Worm (Caenorhabditis elegans) whole organism, L4 larva: ENCODE results near the gene cyn-9.

Source experiments
- D1046.2 ChIP-seq: fragments of 200-800 bp; sonication (Bioruptor generic); IDR thresholded peaks from 2 replicates; pipeline ENCODE4 v1.3.6; 2022; ENCODE audit warnings: missing genetic modification characterization, missing compliant biosample characterization
- F26F4.8 ChIP-seq: fragments of 200-800 bp; sonication (Bioruptor generic); conservative IDR thresholded peaks from 2 replicates; pipeline ENCODE4 v1.3.6; 2022; ENCODE audit warnings: missing genetic modification characterization, missing compliant biosample characterization
- F37D6.2 ChIP-seq: sonication (generic microtip); optimal IDR thresholded peaks from 2 replicates; lab custom pipeline; 2016; ENCODE audit warnings: mild to moderate bottlenecking, missing genetic modification characterization, missing compliant biosample characterization
- T26A8.4 ChIP-seq: fragments of 200-800 bp; sonication (Bioruptor generic); IDR thresholded peaks from 2 replicates; pipeline ENCODE4 v1.3.6; 2022; ENCODE audit warnings: missing genetic modification characterization, missing compliant biosample characterization
- Y105C5A.15 ChIP-seq: fragments of 200-800 bp; sonication (Bioruptor generic); IDR thresholded peaks from 2 replicates; pipeline ENCODE4 v1.3.6; 2022; ENCODE audit warnings: missing genetic modification characterization, missing compliant biosample characterization
- Y48G9A.11 ChIP-seq: fragments of 200-800 bp; sonication (Bioruptor generic); IDR thresholded peaks from 2 replicates; pipeline ENCODE4 v1.3.6; 2022; ENCODE audit warnings: missing genetic modification reagents, missing genetic modification characterization, missing compliant biosample characterization
- Y5F2A.4 ChIP-seq: fragments of 200-800 bp; sonication (Bioruptor generic); optimal IDR thresholded peaks from 2 replicates; lab custom pipeline; 2018; ENCODE audit warnings: mild to moderate bottlenecking, missing genetic modification characterization, missing compliant biosample characterization
- aha-1 ChIP-seq: fragments of 150-350 bp; peaks from one replicate; lab custom pipeline; 2014; ENCODE audit warnings: missing biosample characterization, missing genetic modification characterization
- ama-1 ChIP-seq: fragments of 150-350 bp; optimal IDR thresholded peaks from 2 replicates; lab custom pipeline; 2014; ENCODE audit warnings: inconsistent platforms, mixed read lengths
- ceh-28 ChIP-seq: fragments of 150-350 bp; optimal IDR thresholded peaks from 2 replicates; lab custom pipeline; 2014; ENCODE audit warnings: missing biosample characterization, missing genetic modification reagents, missing genetic modification characterization
- cey-2 ChIP-seq: sonication (generic microtip); optimal IDR thresholded peaks from 3 replicates; lab custom pipeline; 2017; ENCODE audit warnings: missing genetic modification characterization, mild to moderate bottlenecking, missing compliant biosample characterization, antibody characterized with exemption, borderline replicate concordance; ENCODE audit not compliant: insufficient read depth
- ctbp-1 ChIP-seq: fragments of 200-800 bp; sonication (Bioruptor generic); IDR thresholded peaks from 2 replicates; pipeline ENCODE4 v1.3.6; 2022; ENCODE audit warnings: missing genetic modification reagents, missing genetic modification characterization, missing compliant biosample characterization
- dmd-8 ChIP-seq: fragments of 200-800 bp; sonication (Bioruptor generic); IDR thresholded peaks from 2 replicates; pipeline ENCODE4 v1.3.6; 2022; ENCODE audit warnings: missing genetic modification characterization, missing compliant biosample characterization
- dmd-9 ChIP-seq: fragments of 200-800 bp; sonication (Bioruptor generic); IDR thresholded peaks from 2 replicates; pipeline ENCODE4 v1.3.6; 2022; ENCODE audit warnings: missing genetic modification reagents, missing genetic modification characterization, missing compliant biosample characterization
- dpl-1 ChIP-seq: fragments of 150-350 bp; optimal IDR thresholded peaks from 2 replicates; lab custom pipeline; 2014; ENCODE audit warnings: missing biosample characterization, missing genetic modification reagents, missing genetic modification characterization
- dve-1 ChIP-seq: sonication (generic microtip); optimal IDR thresholded peaks from 2 replicates; lab custom pipeline; 2017; ENCODE audit warnings: antibody characterized with exemption, mild to moderate bottlenecking, missing genetic modification characterization, missing compliant biosample characterization; ENCODE audit not compliant: insufficient read depth
- fkh-10 ChIP-seq: fragments of 150-350 bp; optimal IDR thresholded peaks from 2 replicates; lab custom pipeline; 2014; ENCODE audit warnings: missing biosample characterization, missing genetic modification reagents, missing genetic modification characterization
- fos-1 ChIP-seq: fragments of 150-350 bp; optimal IDR thresholded peaks from 2 replicates; lab custom pipeline; 2014; ENCODE audit warnings: missing biosample characterization, missing genetic modification characterization
- gei-8 ChIP-seq: fragments of 200-800 bp; sonication (Bioruptor generic); optimal IDR thresholded peaks from 2 replicates; lab custom pipeline; 2018; ENCODE audit warnings: mild to moderate bottlenecking, missing genetic modification characterization, missing compliant biosample characterization
- hlh-11 ChIP-seq: fragments of 200-800 bp; sonication (Bioruptor generic); optimal IDR thresholded peaks from 2 replicates; lab custom pipeline; 2018; ENCODE audit warnings: mild to moderate bottlenecking, missing genetic modification characterization, missing compliant biosample characterization
- hlh-30 ChIP-seq: sonication (generic microtip); optimal IDR thresholded peaks from 2 replicates; lab custom pipeline; 2017; ENCODE audit warnings: antibody characterized with exemption, mild to moderate bottlenecking, missing genetic modification characterization, missing compliant biosample characterization; ENCODE audit not compliant: insufficient read depth
- lim-7 ChIP-seq: fragments of 200-800 bp; sonication (Bioruptor generic); IDR thresholded peaks from 2 replicates; pipeline ENCODE4 v1.3.6; 2022; ENCODE audit warnings: missing genetic modification characterization, missing compliant biosample characterization
- lin-1 ChIP-seq: fragments of 200-800 bp; sonication (Bioruptor generic); IDR thresholded peaks from 2 replicates; pipeline ENCODE4 v1.3.6; 2022; ENCODE audit warnings: missing genetic modification reagents, missing genetic modification characterization, missing compliant biosample characterization
- lin-29 ChIP-seq: fragments of 200-800 bp; sonication (Bioruptor generic); IDR thresholded peaks from 2 replicates; pipeline ENCODE4 v1.3.6; 2022; ENCODE audit warnings: missing genetic modification reagents, missing genetic modification characterization, missing compliant biosample characterization
- lin-38 ChIP-seq: fragments of 200-800 bp; sonication (Bioruptor generic); IDR thresholded peaks from 2 replicates; pipeline ENCODE4 v1.3.6; 2022; ENCODE audit warnings: missing genetic modification reagents, missing genetic modification characterization, missing compliant biosample characterization
- lir-3 ChIP-seq: sonication (generic microtip); optimal IDR thresholded peaks from 2 replicates; lab custom pipeline; 2016; ENCODE audit warnings: mild to moderate bottlenecking, missing genetic modification characterization, missing compliant biosample characterization
- lsy-2 ChIP-seq, 2 experiments: fragments of 150-350 bp in 1 of 2; sonication (generic microtip) in 1 of 2; optimal IDR thresholded peaks; 2 replicates each; lab custom pipeline; 2014 to 2017; ENCODE audit warnings: missing biosample characterization in 2 of 2, missing genetic modification characterization in 2 of 2
- mes-2 ChIP-seq: sonication (generic microtip); optimal IDR thresholded peaks from 2 replicates; lab custom pipeline; 2016; ENCODE audit warnings: missing genotype, mild to moderate bottlenecking, missing genetic modification characterization, missing compliant biosample characterization; ENCODE audit not compliant: poor library complexity, severe bottlenecking
- mxl-3 ChIP-seq: fragments of 200-800 bp; sonication (Bioruptor generic); optimal IDR thresholded peaks from 2 replicates; lab custom pipeline; 2018; ENCODE audit warnings: mild to moderate bottlenecking, missing genetic modification characterization, missing compliant biosample characterization
- nhr-11 ChIP-seq: fragments of 150-350 bp; optimal IDR thresholded peaks from 2 replicates; lab custom pipeline; 2014; ENCODE audit warnings: missing biosample characterization, missing genetic modification characterization
- nhr-28 ChIP-seq: fragments of 150-350 bp; optimal IDR thresholded peaks from 2 replicates; lab custom pipeline; 2014; ENCODE audit warnings: missing biosample characterization, missing genetic modification characterization
- nhr-41 ChIP-seq: fragments of 200-800 bp; sonication (Bioruptor generic); IDR thresholded peaks from 2 replicates; pipeline ENCODE4 v1.3.6; 2022; ENCODE audit warnings: missing genetic modification reagents, missing genetic modification characterization, missing compliant biosample characterization
- nhr-76 ChIP-seq: fragments of 150-350 bp; optimal IDR thresholded peaks from 2 replicates; lab custom pipeline; 2014; ENCODE audit warnings: missing biosample characterization, missing genetic modification characterization
- rbr-2 ChIP-seq: sonication (generic microtip); optimal IDR thresholded peaks from 2 replicates; lab custom pipeline; 2016; ENCODE audit warnings: missing genotype, missing genetic modification characterization, missing compliant biosample characterization
- saeg-2 ChIP-seq: fragments of 200-800 bp; sonication (Bioruptor generic); IDR thresholded peaks from 2 replicates; pipeline ENCODE4 v1.3.6; 2022; ENCODE audit warnings: missing genetic modification reagents, missing genetic modification characterization, missing compliant biosample characterization
- set-16 ChIP-seq: fragments of 200-800 bp; sonication (Bioruptor generic); IDR thresholded peaks from 2 replicates; pipeline ENCODE4 v1.3.6; 2022; ENCODE audit warnings: missing genetic modification reagents, missing genetic modification characterization, missing compliant biosample characterization
- spr-3 ChIP-seq: fragments of 200-800 bp; sonication (Bioruptor generic); optimal IDR thresholded peaks from 2 replicates; lab custom pipeline; 2018; ENCODE audit warnings: mild to moderate bottlenecking, missing genetic modification characterization, missing compliant biosample characterization
- unc-39 ChIP-seq: sonication (generic microtip); optimal IDR thresholded peaks from 2 replicates; lab custom pipeline; 2017; ENCODE audit warnings: missing biosample characterization, missing genetic modification characterization
- zfp-2 ChIP-seq: sonication (generic microtip); optimal IDR thresholded peaks from 2 replicates; lab custom pipeline; 2016; ENCODE audit warnings: mild to moderate bottlenecking, missing genetic modification characterization, missing compliant biosample characterization
- ztf-11 ChIP-seq: fragments of 150-350 bp; optimal IDR thresholded peaks from 2 replicates; lab custom pipeline; 2014; ENCODE audit warnings: missing biosample characterization, missing genetic modification characterization

cyn-9 gene

DNA sequence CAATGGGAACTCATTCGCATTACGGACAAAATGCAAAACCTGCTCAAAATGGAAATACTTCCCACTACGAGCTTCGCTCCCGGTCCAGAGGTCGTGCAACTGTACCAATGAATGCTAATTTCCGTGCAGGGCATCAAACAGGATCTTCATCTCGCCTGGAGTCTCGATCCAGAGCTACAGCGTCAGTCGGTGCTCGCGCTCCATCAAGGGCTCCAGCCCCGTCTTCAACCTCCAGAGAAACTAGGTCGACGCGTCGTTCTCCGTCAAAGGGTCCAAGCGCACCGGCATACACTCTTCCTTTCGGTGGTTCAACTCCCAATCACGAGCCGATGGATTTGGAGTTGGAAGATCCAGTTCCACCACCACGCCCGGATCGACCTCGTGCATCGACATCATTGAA is 38.3 kb upstream of the cyn-9 start:
- TF ChIP-seq Y48G9A.11 (GFP tag; lab: Robert Waterston, UW): no peak
- no peak for TF ChIP-seq D1046.2
- TF ChIP-seq set-16 (GFP tag; lab: Robert Waterston, UW): peak; percentile 65
- peak; percentile 33; the same call in 1 of the 2 replicates for TF ChIP-seq lim-7 (GFP tag; lab: Robert Waterston, UW)
- no peak for TF ChIP-seq ceh-28 (tag; lab: Kevin White, UChicago)
- no peak for TF ChIP-seq Y5F2A.4 (GFP tag; lab: Kevin White, UChicago)
- no peak for TF ChIP-seq Y105C5A.15
- TF ChIP-seq lir-3 (tag; lab: Kevin White, UChicago): no peak

DNA sequence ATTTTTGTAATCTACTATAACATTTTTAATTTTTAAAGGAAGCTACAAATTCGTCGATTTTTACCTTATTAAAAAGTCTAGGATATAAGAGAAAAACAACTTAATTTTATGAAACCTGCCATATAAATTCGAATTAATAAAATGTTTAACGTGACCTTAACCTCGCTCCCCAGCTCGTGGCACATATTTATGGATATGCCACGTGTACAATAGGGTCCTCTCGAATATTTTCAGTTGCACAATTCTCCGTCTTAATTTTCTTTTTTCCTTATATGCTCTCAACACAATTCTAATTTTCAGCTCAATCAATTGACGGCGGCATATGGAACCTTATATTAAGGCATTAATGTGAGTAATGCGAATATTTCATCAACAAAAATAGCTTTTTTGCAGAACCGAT is 36.9 kb upstream of the cyn-9 start, which contains the start of gene F34D10.4:
TSS of gene F34D10.4 (plus strand) at position 301 of the 400 bp plus-strand sequence.
- TF ChIP-seq F37D6.2 (tag; lab: Kevin White, UChicago): no peak
- TF ChIP-seq nhr-28 (tag; lab: Kevin White, UChicago): no peak

DNA sequence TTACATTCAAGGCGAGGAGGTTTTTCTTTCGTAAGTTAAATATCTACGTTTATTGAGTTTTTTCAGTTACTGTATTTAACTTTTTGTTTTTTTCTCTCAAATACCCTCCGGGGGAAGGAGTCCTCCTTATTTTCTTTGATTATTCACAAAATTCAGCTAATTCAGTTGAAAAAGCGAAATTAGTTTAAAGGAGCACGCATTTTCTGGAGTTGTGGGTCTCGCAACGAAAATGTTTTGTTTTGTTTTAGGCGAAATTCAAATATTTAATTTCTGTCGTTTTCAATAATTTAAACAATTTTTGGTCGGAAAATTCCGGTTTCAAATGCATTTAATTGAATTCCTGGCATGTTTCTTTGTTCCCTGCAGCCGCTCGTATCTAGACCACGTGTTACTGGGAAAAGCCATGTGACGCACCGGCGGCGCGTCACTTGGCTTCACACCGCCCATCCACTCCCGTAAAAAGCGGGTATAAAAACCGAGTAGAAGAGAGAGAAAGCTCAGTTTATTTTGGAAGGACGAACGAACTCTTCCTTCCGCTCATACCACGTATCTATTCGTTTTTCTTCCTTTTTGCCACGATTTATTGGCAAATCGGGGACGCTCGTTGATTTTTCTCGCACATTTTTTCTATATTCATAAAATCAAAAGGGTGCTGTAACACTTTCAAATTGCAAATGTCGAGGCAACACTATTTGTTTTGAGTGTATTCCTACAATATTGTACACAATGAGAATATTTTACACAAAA is 36.2 kb upstream of the cyn-9 start:
- peak; percentile 69 for TF ChIP-seq hlh-30 (tag; lab: Kevin White, UChicago)
- no peak for TF ChIP-seq saeg-2
- no peak for TF ChIP-seq fkh-10
- TF ChIP-seq F37D6.2 (tag; lab: Kevin White, UChicago): peak; percentile 1
- TF ChIP-seq ama-1 (lab: Kevin White, UChicago): peak; percentile 76
- peak; percentile 42 for TF ChIP-seq hlh-11 (tag; lab: Kevin White, UChicago)
- peak; percentile 38 for TF ChIP-seq mxl-3
- peak; percentile 71 for TF ChIP-seq aha-1
- TF ChIP-seq dve-1 (tag; lab: Kevin White, UChicago): peak; percentile 33
- TF ChIP-seq T26A8.4: no peak

DNA sequence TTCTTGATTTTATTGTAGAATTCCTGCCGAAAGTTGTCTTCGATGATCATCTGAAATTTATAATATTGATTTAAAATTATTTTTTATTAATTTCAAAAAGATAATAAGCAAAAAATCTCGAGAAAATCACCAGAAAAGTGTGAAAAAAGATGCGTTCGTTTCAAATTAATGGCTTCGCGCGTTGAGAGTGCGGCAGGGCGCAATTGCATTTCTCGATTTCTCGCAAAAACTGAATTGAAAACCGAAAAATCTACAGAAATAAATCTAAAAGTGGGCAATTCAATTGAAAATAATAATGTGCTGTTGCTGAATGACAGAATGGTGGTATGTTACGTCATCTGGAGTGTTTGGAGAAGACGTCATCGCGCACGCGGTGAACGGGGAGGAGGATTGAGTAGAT is 35.5 kb upstream of the cyn-9 start, which contains the start of gene evl-18:
TSS of gene evl-18 (minus strand) at position 50 of the 400 bp plus-strand sequence.
- TF ChIP-seq lsy-2 (tag; optimal IDR thresholded peaks at IDR 0.05; lab: Kevin White, UChicago) (peak in 1 of 2 experiments; percentile 33), lin-38 (GFP tag; lab: Robert Waterston, UW) (peak; percentile 71), dpl-1 (GFP tag; lab: Kevin White, UChicago) (peak; percentile 58), mes-2 (peak; percentile 15), cey-2 (tag; lab: Kevin White, UChicago) (no peak), F37D6.2 (tag; lab: Kevin White, UChicago) (no peak), nhr-11 (tag; lab: Kevin White, UChicago) (no peak), gei-8 (no peak)
- TF ChIP-seq, all 104 proteins: peak for 4

DNA sequence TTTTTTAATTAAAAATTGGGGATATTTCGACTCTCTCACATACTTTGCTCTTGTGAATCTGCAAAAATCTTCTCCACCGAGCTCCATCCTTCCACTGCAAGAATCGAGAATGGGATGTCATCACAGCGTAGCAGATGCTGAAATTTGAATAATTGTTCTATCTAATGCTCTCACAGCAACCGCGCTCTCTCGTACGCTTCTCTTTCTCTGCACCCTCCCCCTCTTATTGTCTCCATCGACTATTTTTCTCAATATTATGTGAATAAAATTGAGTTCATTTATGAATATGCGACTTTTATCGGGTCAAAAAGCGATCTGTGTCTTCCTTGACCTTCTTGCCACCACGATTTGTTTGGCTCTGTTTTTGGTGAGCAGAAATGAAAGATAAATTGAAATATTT is 34.6 kb upstream of the cyn-9 start, which contains the start of gene F34D10.3:
TSS of gene F34D10.3 (plus strand) at position 249 of the 400 bp plus-strand sequence.
- TF ChIP-seq lsy-2 (tag; optimal IDR thresholded peaks at IDR 0.05; lab: Kevin White, UChicago): peak in 1 of 2 experiments; percentile 32
- peak; percentile 48 for TF ChIP-seq mes-2
- no peak for TF ChIP-seq rbr-2 (tag; lab: Kevin White, UChicago)
- no peak for TF ChIP-seq lin-29 (GFP tag; lab: Robert Waterston, UW)

DNA sequence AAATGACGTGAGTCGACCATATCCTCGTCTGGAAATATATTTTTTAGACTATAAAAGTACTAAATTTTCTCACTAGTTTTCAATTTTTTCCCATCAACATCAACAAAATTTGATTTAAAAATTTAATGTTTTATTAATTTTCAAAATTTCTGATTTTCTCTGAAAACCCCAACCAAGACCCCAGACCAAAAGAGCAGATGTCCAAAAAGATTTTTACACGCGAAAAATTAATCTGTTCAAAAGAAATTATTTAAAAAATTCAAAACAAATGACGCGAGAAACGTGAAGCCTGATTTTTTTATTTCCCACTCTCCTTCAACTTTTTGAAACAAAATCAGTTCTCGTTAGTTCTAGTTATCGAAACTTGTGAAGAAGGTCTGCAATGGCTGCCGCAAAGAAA is 31.0 kb upstream of the cyn-9 start, which contains the start of gene F34D10.8:
TSS of gene F34D10.8 (plus strand) at position 301 of the 400 bp plus-strand sequence.
- TF ChIP-seq ztf-11 (tag; lab: Kevin White, UChicago) (no peak), gei-8 (no peak), lin-1 (GFP tag; lab: Robert Waterston, UW) (no peak), fos-1 (tag; lab: Kevin White, UChicago) (no peak), spr-3 (no peak), unc-39 (tag; lab: Kevin White, UChicago) (no peak), ctbp-1 (GFP tag; lab: Robert Waterston, UW) (no peak), zfp-2 (no peak), nhr-41 (GFP tag; lab: Robert Waterston, UW) (no peak), nhr-76 (no peak), F26F4.8 (GFP tag; lab: Robert Waterston, UW) (no peak), dmd-8 (GFP tag; lab: Robert Waterston, UW) (no peak), dmd-9 (no peak)
